Worm (Caenorhabditis elegans): ENCODE data around the gene irld-8.

DNA sequence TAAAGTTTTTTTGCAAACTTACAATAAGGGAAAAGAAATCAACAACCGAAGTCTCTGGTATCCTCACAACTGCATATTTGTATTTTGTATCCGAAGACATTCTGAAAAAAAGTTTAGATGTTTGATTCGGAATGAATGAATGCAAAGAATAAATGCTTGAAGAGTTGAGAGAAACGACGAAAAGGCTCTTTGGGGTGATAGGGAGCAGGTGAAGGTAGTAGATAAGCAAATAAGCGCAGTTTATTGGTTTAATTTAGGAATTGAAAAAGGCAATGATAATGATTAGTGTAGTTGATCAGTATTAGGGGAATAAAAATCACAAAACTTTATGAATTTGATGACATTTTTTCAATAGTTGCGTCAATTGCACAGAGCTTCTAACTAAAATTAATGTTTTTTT, 29.0 kb upstream of the irld-8 start, which contains the start of gene nsy-7:
- TF ChIP-seq dao-5 (tag; optimal IDR thresholded peaks at IDR 0.05) (no peak), him-1 (tag; optimal IDR thresholded peaks at IDR 0.05) (no peak), W03F9.2 (tag; optimal IDR thresholded peaks at IDR 0.05) (no peak)

Data from whole organism, L4/young adult.